Worm (Caenorhabditis elegans): Measurements from ENCODE around the gene dod-3.
A peak's percentile ranks its signal among the peaks of the same experiment; 100 is the strongest.

Gene dod-3

ce11 chrV:2694389-2694788 is 36.5 kb downstream of the dod-3 start, which contains the start of gene Y45G12B.2 (continued):
- TF ChIP-seq php-3 (GFP tag; IDR thresholded peaks at IDR 0.05) (no peak), nhr-76 (tag; optimal IDR thresholded peaks at IDR 0.05) (no peak), nhr-42 (GFP tag; IDR thresholded peaks at IDR 0.05) (no peak), daf-19 (GFP tag; conservative IDR thresholded peaks at IDR 0.05) (no peak), dmd-8 (GFP tag; IDR thresholded peaks at IDR 0.05) (no peak), lir-3 (tag; optimal IDR thresholded peaks at IDR 0.05) (no peak), daf-16 (GFP tag; optimal IDR thresholded peaks at IDR 0.05) (no peak), daf-16 (tag; optimal IDR thresholded peaks at IDR 0.05) (peak; percentile 30), mdt-29 (GFP tag; IDR thresholded peaks at IDR 0.05) (no peak), fkh-10 (GFP tag; optimal IDR thresholded peaks at IDR 0.05) (no peak), nhr-11 (tag; optimal IDR thresholded peaks at IDR 0.05) (no peak), saeg-2 (GFP tag; IDR thresholded peaks at IDR 0.05) (no peak), lin-15B (tag; optimal IDR thresholded peaks at IDR 0.05) (no peak), T20F7.1 (GFP tag; optimal IDR thresholded peaks at IDR 0.05) (no peak), madf-9 (GFP tag; conservative IDR thresholded peaks at IDR 0.05) (no peak), set-16 (GFP tag; IDR thresholded peaks at IDR 0.05) (no peak), duxl-1 (tag; optimal IDR thresholded peaks at IDR 0.05; ENCODE audit: poor library complexity) (no peak), ceh-62 (tag; optimal IDR thresholded peaks at IDR 0.05) (no peak), zfp-2 (tag; optimal IDR thresholded peaks at IDR 0.05) (no peak), dmd-6 (GFP tag; IDR thresholded peaks at IDR 0.05) (0 out of 2 replicates have a peak, but pooled peaks have one; percentile 17), nhr-77 (tag; optimal IDR thresholded peaks at IDR 0.05) (peak; percentile 72), daf-12 (tag; optimal IDR thresholded peaks at IDR 0.05) (no peak), lim-7 (GFP tag; IDR thresholded peaks at IDR 0.05) (0 out of 2 replicates have a peak, but pooled peaks have one; percentile 21), F26F4.8 (GFP tag; conservative IDR thresholded peaks at IDR 0.05) (no peak), nhr-48 (tag; optimal IDR thresholded peaks at IDR 0.05) (no peak), spr-3 (GFP tag; optimal IDR thresholded peaks at IDR 0.05) (no peak), F44E2.7 (GFP tag; IDR thresholded peaks at IDR 0.05) (no peak), ceh-82 (tag; optimal IDR thresholded peaks at IDR 0.05) (no peak), zag-1 (tag; optimal IDR thresholded peaks at IDR 0.05) (no peak), cey-2 (tag; optimal IDR thresholded peaks at IDR 0.05; ENCODE audit: borderline replicate concordance, insufficient read depth) (no peak), ZK546.5 (tag; optimal IDR thresholded peaks at IDR 0.05) (no peak), nhr-25 (tag; optimal IDR thresholded peaks at IDR 0.05; ENCODE audit: borderline replicate concordance, insufficient read depth) (no peak), ceh-20 (GFP tag; IDR thresholded peaks at IDR 0.05) (no peak), mdl-1 (tag; optimal IDR thresholded peaks at IDR 0.05) (peak in 1 of 2 experiments; percentile 57), nhr-6 (tag; optimal IDR thresholded peaks at IDR 0.05) (no peak), nhr-102 (tag; optimal IDR thresholded peaks at IDR 0.05) (no peak), unc-39 (tag; optimal IDR thresholded peaks at IDR 0.05) (no peak), ceh-28 (tag; optimal IDR thresholded peaks at IDR 0.05) (no peak), hlh-11 (tag; optimal IDR thresholded peaks at IDR 0.05) (peak; percentile 44), ctbp-1 (GFP tag; IDR thresholded peaks at IDR 0.05) (no peak), aha-1 (tag) (no peak), ceh-44 (GFP tag; IDR thresholded peaks at IDR 0.05) (no peak), mep-1 (tag; optimal IDR thresholded peaks at IDR 0.05) (peak; percentile 63), nhr-111 (GFP tag; optimal IDR thresholded peaks at IDR 0.05) (no peak), Y48G9A.11 (GFP tag; IDR thresholded peaks at IDR 0.05) (no peak), snpc-4 (tag; optimal IDR thresholded peaks at IDR 0.05) (no peak), sdz-12 (GFP tag; optimal IDR thresholded peaks at IDR 0.05) (no peak), lsy-2 (tag; optimal IDR thresholded peaks at IDR 0.05) (peak; percentile 95 to 99), rbr-2 (tag; optimal IDR thresholded peaks at IDR 0.05) (peak; percentile 31), lin-13 (GFP tag; optimal IDR thresholded peaks at IDR 0.05) (no peak), mes-2 (tag; optimal IDR thresholded peaks at IDR 0.05; ENCODE audit: poor library complexity, severe bottlenecking) (peak; percentile 85), hmg-1.1 (GFP tag; IDR thresholded peaks at IDR 0.05) (peak; percentile 64; the same call in 1 of the 2 replicates)
